Fruit fly (Drosophila melanogaster) whole organism, embryonic: ENCODE data around the gene CG12012.
A peak's percentile ranks its signal among the peaks of the same experiment; 100 is the strongest.

Experiments used
- Antp ChIP-seq: fragments of 200-800 bp; sonication (Bioruptor generic); optimal IDR thresholded peaks from 3 replicates; lab custom pipeline; 2016; ENCODE audit warnings: missing biosample characterization, missing genetic modification characterization
- CG10274 ChIP-seq: fragments of 200-800 bp; sonication (Bioruptor generic); optimal IDR thresholded peaks from 3 replicates; lab custom pipeline; 2017; ENCODE audit warnings: missing biosample characterization, mild to moderate bottlenecking, missing genetic modification characterization
- CG12299 ChIP-seq: fragments of 200-800 bp; sonication (Bioruptor generic); optimal IDR thresholded peaks from 2 replicates; lab custom pipeline; 2018; ENCODE audit warnings: missing biosample characterization, mild to moderate bottlenecking, missing genetic modification characterization
- CG14860 ChIP-seq: fragments of 200-800 bp; sonication (Bioruptor generic); IDR thresholded peaks from 3 replicates; pipeline ENCODE4 v1.3.6; 2022; ENCODE audit warnings: missing biosample characterization, missing genetic modification characterization; ENCODE audit not compliant: partially characterized antibody
- CG17385 ChIP-seq: fragments of 200-800 bp; sonication (Bioruptor generic); optimal IDR thresholded peaks from 3 replicates; lab custom pipeline; 2018; ENCODE audit warnings: missing biosample characterization, mild to moderate bottlenecking, missing genetic modification characterization
- CG17912 ChIP-seq: fragments of 200-800 bp; sonication (Bioruptor generic); optimal IDR thresholded peaks from 2 replicates; lab custom pipeline; 2018; ENCODE audit warnings: missing biosample characterization, mild to moderate bottlenecking, missing genetic modification characterization
- CG18476 ChIP-seq: fragments of 200-800 bp; sonication (Bioruptor generic); optimal IDR thresholded peaks from 2 replicates; lab custom pipeline; 2016; ENCODE audit warnings: missing biosample characterization, mild to moderate bottlenecking, missing genetic modification characterization
- CG3838 ChIP-seq: fragments of 200-800 bp; sonication (Bioruptor generic); optimal IDR thresholded peaks from 3 replicates; lab custom pipeline; 2016; ENCODE audit warnings: missing biosample characterization, missing genetic modification characterization
- CG8388 ChIP-seq: fragments of 200-800 bp; sonication (Bioruptor generic); optimal IDR thresholded peaks from 2 replicates; lab custom pipeline; 2019; ENCODE audit warnings: missing biosample characterization, mild to moderate bottlenecking, missing genetic modification characterization, moderate library complexity
- CG8765 ChIP-seq: fragments of 200-800 bp; sonication (Bioruptor generic); IDR thresholded peaks from 2 replicates; pipeline ENCODE4 v1.3.6; 2022; ENCODE audit warnings: missing biosample characterization, missing genetic modification characterization
- CG9817 ChIP-seq: fragments of 200-800 bp; sonication (Bioruptor generic); optimal IDR thresholded peaks from 2 replicates; lab custom pipeline; 2018; ENCODE audit warnings: missing biosample characterization, mild to moderate bottlenecking, missing genetic modification characterization, moderate library complexity
- CHES-1-like ChIP-seq: fragments of 200-800 bp; sonication (Bioruptor generic); optimal IDR thresholded peaks from 2 replicates; lab custom pipeline; 2016; ENCODE audit warnings: missing biosample characterization, missing genetic modification characterization
- CTCF ChIP-seq: fragments of 200-800 bp; sonication (Bioruptor generic); optimal IDR thresholded peaks from 2 replicates; lab custom pipeline; 2017; ENCODE audit warnings: missing biosample characterization, mild to moderate bottlenecking, missing genetic modification characterization, moderate library complexity
- D ChIP-seq, 2 experiments: fragments of 200-800 bp in 1 of 2; fragments of >200 bp in 1 of 2; sonication (Bioruptor generic) in 1 of 2; optimal IDR thresholded peaks; 2 replicates in 1 of 2; 3 replicates in 1 of 2; lab custom pipeline; 2017; ENCODE audit warnings: mild to moderate bottlenecking in 1 of 2, missing biosample characterization in 1 of 2, missing genetic modification characterization in 1 of 2, missing genetic modification reagents in 1 of 2
- E2f1 ChIP-seq: fragments of 200-800 bp; sonication (Bioruptor generic); IDR thresholded peaks from 2 replicates; pipeline ENCODE4 v1.3.6; 2022; ENCODE audit warnings: missing biosample characterization, missing genetic modification characterization
- Elba2 ChIP-seq: fragments of 200-800 bp; sonication (Bioruptor generic); optimal IDR thresholded peaks from 3 replicates; lab custom pipeline; 2016; ENCODE audit warnings: missing biosample characterization, missing genetic modification characterization
- H2.0 ChIP-seq: fragments of 200-800 bp; sonication (Bioruptor generic); IDR thresholded peaks from 2 replicates; pipeline ENCODE4 v1.3.6; 2022; ENCODE audit warnings: missing biosample characterization, missing genetic modification characterization
- Hmx ChIP-seq: fragments of 200-800 bp; sonication (Bioruptor generic); optimal IDR thresholded peaks from 2 replicates; lab custom pipeline; 2016; ENCODE audit warnings: missing biosample characterization, missing genetic modification characterization
- Hr78 ChIP-seq, 2 experiments: fragments of 200-800 bp in 1 of 2; fragments of >200 bp in 1 of 2; sonication (Bioruptor generic) in 1 of 2; optimal IDR thresholded peaks; 2 replicates each; lab custom pipeline; 2017 to 2019; ENCODE audit warnings: missing biosample characterization in 2 of 2, missing genetic modification characterization in 2 of 2, mild to moderate bottlenecking in 1 of 2, moderate library complexity in 1 of 2
- Jarid2 ChIP-seq: fragments of 200-800 bp; sonication (Bioruptor generic); optimal IDR thresholded peaks from 3 replicates; lab custom pipeline; 2017; ENCODE audit warnings: mild to moderate bottlenecking, missing biosample characterization, missing genetic modification reagents, missing genetic modification characterization
- MESR4 ChIP-seq: fragments of 200-800 bp; sonication (Bioruptor generic); optimal IDR thresholded peaks from 2 replicates; lab custom pipeline; 2018; ENCODE audit warnings: missing biosample characterization, mild to moderate bottlenecking, missing genetic modification characterization, moderate library complexity
- Mad ChIP-seq: fragments of 200-800 bp; sonication (Bioruptor generic); optimal IDR thresholded peaks from 2 replicates; lab custom pipeline; 2016; ENCODE audit warnings: missing biosample characterization, missing genetic modification characterization
- Max ChIP-seq: fragments of 200-800 bp; sonication (Bioruptor generic); optimal IDR thresholded peaks from 2 replicates; lab custom pipeline; 2016; ENCODE audit warnings: missing biosample characterization, mild to moderate bottlenecking, missing genetic modification characterization
- Neu2 ChIP-seq: fragments of 200-800 bp; sonication (Bioruptor generic); optimal IDR thresholded peaks from 3 replicates; lab custom pipeline; 2016; ENCODE audit warnings: missing biosample characterization, missing genetic modification characterization, borderline replicate concordance
- Nf-YB ChIP-seq: fragments of 200-800 bp; sonication (Bioruptor generic); optimal IDR thresholded peaks from 3 replicates; lab custom pipeline; 2019; ENCODE audit warnings: missing biosample characterization, mild to moderate bottlenecking, missing genetic modification characterization, moderate library complexity
- Tbp ChIP-seq: fragments of >200 bp; optimal IDR thresholded peaks from 2 replicates; lab custom pipeline; 2018; ENCODE audit warnings: missing biosample characterization, missing genetic modification characterization
- amos ChIP-seq: fragments of 200-800 bp; sonication (Bioruptor generic); IDR thresholded peaks from 2 replicates; pipeline ENCODE4 v1.3.6; 2022; ENCODE audit warnings: missing biosample characterization, missing genetic modification characterization; ENCODE audit not compliant: partially characterized antibody
- bsh ChIP-seq, 2 experiments: fragments of 200-800 bp; sonication (Bioruptor generic); optimal IDR thresholded peaks; 2 replicates each; lab custom pipeline; 2017 to 2018; ENCODE audit warnings: mild to moderate bottlenecking in 2 of 2, missing biosample characterization in 2 of 2, missing genetic modification characterization in 2 of 2, moderate library complexity in 1 of 2
- chm ChIP-seq: fragments of 200-800 bp; sonication (Bioruptor generic); IDR thresholded peaks from 2 replicates; pipeline ENCODE4 v1.3.6; 2022; ENCODE audit warnings: missing biosample characterization, missing genetic modification characterization
- dan ChIP-seq: fragments of 200-800 bp; sonication (Bioruptor generic); IDR thresholded peaks from 2 replicates; pipeline ENCODE4 v1.3.6; 2022; ENCODE audit warnings: missing biosample characterization, missing genetic modification characterization
- dmrt99B ChIP-seq: fragments of 200-800 bp; sonication (Bioruptor generic); optimal IDR thresholded peaks from 2 replicates; lab custom pipeline; 2018; ENCODE audit warnings: missing biosample characterization, mild to moderate bottlenecking, missing genetic modification characterization, moderate library complexity
- fru ChIP-seq: fragments of >200 bp; optimal IDR thresholded peaks from 2 replicates; lab custom pipeline; 2017
- ftz-f1 ChIP-seq: fragments of 200-800 bp; sonication (Bioruptor generic); optimal IDR thresholded peaks from 2 replicates; lab custom pipeline; 2016; ENCODE audit warnings: missing biosample characterization, missing genetic modification characterization
- grn ChIP-seq: fragments of 200-800 bp; sonication (Bioruptor generic); optimal IDR thresholded peaks from 3 replicates; lab custom pipeline; 2017; ENCODE audit warnings: missing biosample characterization, missing genetic modification characterization
- jumu ChIP-seq: fragments of 200-800 bp; sonication (Bioruptor generic); optimal IDR thresholded peaks from 3 replicates; lab custom pipeline; 2016; ENCODE audit warnings: missing biosample characterization, missing genetic modification characterization
- ken ChIP-seq: fragments of 200-800 bp; sonication (Bioruptor generic); IDR thresholded peaks from 3 replicates; pipeline ENCODE4 v1.3.6; 2022; ENCODE audit warnings: missing biosample characterization, missing genetic modification characterization
- kni ChIP-seq: fragments of 200-800 bp; sonication (Bioruptor generic); optimal IDR thresholded peaks from 3 replicates; lab custom pipeline; 2017; ENCODE audit warnings: mild to moderate bottlenecking, missing biosample characterization, missing genetic modification reagents, missing genetic modification characterization
- lov ChIP-seq, 2 experiments: fragments of 200-800 bp in 1 of 2; fragments of >200 bp in 1 of 2; sonication (Bioruptor generic) in 1 of 2; IDR thresholded peaks in 1 of 2; optimal IDR thresholded peaks in 1 of 2; 2 replicates in 1 of 2; 3 replicates in 1 of 2; pipeline versions ENCODE4 v1.3.6 to Lab custom; 2017 to 2022; ENCODE audit warnings: missing biosample characterization in 1 of 2, missing genetic modification characterization in 1 of 2
- odd ChIP-seq: fragments of 200-800 bp; sonication (Bioruptor generic); optimal IDR thresholded peaks from 2 replicates; lab custom pipeline; 2017; ENCODE audit warnings: missing biosample characterization, mild to moderate bottlenecking, missing genetic modification characterization
- onecut ChIP-seq: fragments of 200-800 bp; sonication (Bioruptor generic); IDR thresholded peaks from 2 replicates; pipeline ENCODE4 v1.3.6; 2022; ENCODE audit warnings: missing biosample characterization, missing genetic modification characterization
- p53 ChIP-seq: fragments of 200-800 bp; sonication (Bioruptor generic); optimal IDR thresholded peaks from 2 replicates; lab custom pipeline; 2016; ENCODE audit warnings: missing biosample characterization, missing genetic modification characterization
- pnt ChIP-seq: fragments of 200-800 bp; sonication (Bioruptor generic); optimal IDR thresholded peaks from 3 replicates; lab custom pipeline; 2016; ENCODE audit warnings: missing biosample characterization, missing genetic modification characterization
- pros ChIP-seq: fragments of 200-800 bp; sonication (Bioruptor generic); optimal IDR thresholded peaks from 3 replicates; lab custom pipeline; 2019; ENCODE audit warnings: missing biosample characterization, mild to moderate bottlenecking, missing genetic modification characterization, moderate library complexity
- pum ChIP-seq: fragments of 200-800 bp; sonication (Bioruptor generic); optimal IDR thresholded peaks from 2 replicates; lab custom pipeline; 2016; ENCODE audit warnings: missing biosample characterization, missing genetic modification characterization
- row ChIP-seq: fragments of 200-800 bp; sonication (Bioruptor generic); IDR thresholded peaks from 3 replicates; pipeline ENCODE4 v1.3.6; 2022; ENCODE audit warnings: missing biosample characterization, missing genetic modification characterization
- sd ChIP-seq: fragments of 200-800 bp; sonication (Bioruptor generic); optimal IDR thresholded peaks from 3 replicates; lab custom pipeline; 2018; ENCODE audit warnings: missing biosample characterization, mild to moderate bottlenecking, missing genetic modification characterization, moderate library complexity
- sens-2 ChIP-seq: fragments of 200-800 bp; sonication (Bioruptor generic); IDR thresholded peaks from 2 replicates; pipeline ENCODE4 v1.3.6; 2022; ENCODE audit warnings: missing biosample characterization, missing genetic modification characterization
- ssp ChIP-seq: fragments of 200-800 bp; sonication (Bioruptor generic); IDR thresholded peaks from 2 replicates; pipeline ENCODE4 v1.3.6; 2022; ENCODE audit warnings: missing biosample characterization, missing genetic modification characterization
- tll ChIP-seq, 2 experiments: fragments of 200-800 bp in 1 of 2; fragments of >200 bp in 1 of 2; sonication (Bioruptor generic) in 1 of 2; optimal IDR thresholded peaks; 2 replicates each; lab custom pipeline; 2017 to 2019; ENCODE audit warnings: missing biosample characterization in 2 of 2, missing genetic modification characterization in 2 of 2, mild to moderate bottlenecking in 1 of 2, moderate library complexity in 1 of 2

CG12012 gene

dm6 chr3L:3336368-3337164 lies 40.0 kb upstream of the CG12012 start, which contains the start of the genes Drsl6 and kst (continued):
- no peak for TF ChIP-seq sens-2 (GFP tag; lab: Robert Waterston, UW)
- no peak for TF ChIP-seq fru
- TF ChIP-seq amos (GFP tag; lab: Robert Waterston, UW), result peak; percentile 60
- TF ChIP-seq Hmx (GFP tag; lab: Kevin White, UChicago), result no peak
- peak; percentile 96 for TF ChIP-seq sd (tag; lab: Kevin White, UChicago)
- peak; percentile 24; the same call in 1 of the 3 replicates for TF ChIP-seq row (GFP tag; lab: Robert Waterston, UW)
- no peak for TF ChIP-seq CG3838 (GFP tag; lab: Kevin White, UChicago)
- TF ChIP-seq Elba2 (GFP tag; lab: Kevin White, UChicago), result peak; percentile 94
- TF ChIP-seq pros (GFP tag; lab: Kevin White, UChicago), result peak; percentile 37
- TF ChIP-seq jumu (GFP tag; lab: Kevin White, UChicago), result no peak
- peak in 1 of 2 experiments; percentile 9 for TF ChIP-seq bsh (GFP tag; optimal IDR thresholded peaks at IDR 0.05; lab: Kevin White, UChicago)
- no peak for TF ChIP-seq dmrt99B (tag; lab: Kevin White, UChicago)
- no peak for TF ChIP-seq CG8765
- no peak for TF ChIP-seq lov (optimal IDR thresholded peaks at IDR 0.05; lab: Kevin White, UChicago)
- no peak for TF ChIP-seq lov (GFP tag; IDR thresholded peaks at IDR 0.05; lab: Robert Waterston, UW)
- peak; percentile 24; the same call in 1 of the 2 replicates for TF ChIP-seq onecut
- no peak for TF ChIP-seq Antp (GFP tag; lab: Kevin White, UChicago)
- no peak for TF ChIP-seq odd (GFP tag; lab: Kevin White, UChicago)
- TF ChIP-seq pum (GFP tag; lab: Kevin White, UChicago), result no peak
- no peak for TF ChIP-seq CG18476 (GFP tag; lab: Kevin White, UChicago)
- TF ChIP-seq CG8388 (GFP tag; lab: Kevin White, UChicago), result no peak
- no peak for TF ChIP-seq pnt (GFP tag; lab: Kevin White, UChicago)
- no peak; the same call in 2 of the 3 replicates for TF ChIP-seq CG14860 (GFP tag; lab: Robert Waterston, UW)
- no peak for TF ChIP-seq H2.0 (GFP tag; lab: Robert Waterston, UW)
- no peak for TF ChIP-seq CG10274
- TF ChIP-seq CHES-1-like (GFP tag; lab: Kevin White, UChicago), result no peak
- TF ChIP-seq Nf-YB (GFP tag; lab: Kevin White, UChicago), result no peak
- TF ChIP-seq kni, result peak; percentile 78
- TF ChIP-seq tll (GFP tag; optimal IDR thresholded peaks at IDR 0.05; lab: Kevin White, UChicago), result no peak
- no peak for TF ChIP-seq Tbp (GFP tag; lab: Kevin White, UChicago)
- TF ChIP-seq ssp (GFP tag; lab: Robert Waterston, UW), result no peak
- no peak for TF ChIP-seq Hr78 (GFP tag; optimal IDR thresholded peaks at IDR 0.05; lab: Kevin White, UChicago)
- TF ChIP-seq CG17912 (GFP tag; lab: Kevin White, UChicago), result no peak
- TF ChIP-seq CG12299 (tag; lab: Kevin White, UChicago), result no peak
- TF ChIP-seq ken, result no peak
- no peak for TF ChIP-seq CG9817
- peak; percentile 56 for TF ChIP-seq CG17385
- TF ChIP-seq Neu2, result no peak
- TF ChIP-seq Mad, result peak; percentile 3
- TF ChIP-seq chm (GFP tag; lab: Robert Waterston, UW), result peak; percentile 85
- TF ChIP-seq Jarid2 (GFP tag; lab: Kevin White, UChicago), result peak; percentile 97
- no peak for TF ChIP-seq dan
- no peak for TF ChIP-seq CTCF
- TF ChIP-seq p53 (GFP tag; lab: Kevin White, UChicago), result no peak
- TF ChIP-seq Max, result no peak
- TF ChIP-seq E2f1 (GFP tag; lab: Robert Waterston, UW), result no peak
- TF ChIP-seq D (optimal IDR thresholded peaks at IDR 0.05; lab: Kevin White, UChicago), result no peak
- TF ChIP-seq D (GFP tag; optimal IDR thresholded peaks at IDR 0.05; lab: Kevin White, UChicago), result no peak
- TF ChIP-seq grn (GFP tag; lab: Kevin White, UChicago), result peak; percentile 16
- TF ChIP-seq MESR4, result peak; percentile 7
- TF ChIP-seq ftz-f1 (GFP tag; lab: Kevin White, UChicago), result no peak
